Fruit fly (Drosophila melanogaster) S2 (cell line): ENCODE data around the gene CG42564.

Source experiments
- CG8478 ChIP-seq: fragments of >200 bp; optimal IDR thresholded peaks from 2 replicates; lab custom pipeline; 2018
- CTCF ChIP-seq, 2 experiments: fragments of >200 bp; optimal IDR thresholded peaks; 2 replicates each; lab custom pipeline; 2018

The CG42564 gene

dm6 chr3R:6352893-6353623, 21.2 kb upstream of the CG42564 start:
- no peak for TF ChIP-seq CTCF (optimal IDR thresholded peaks at IDR 0.05; lab: Kevin White, UChicago)
- TF ChIP-seq CG8478 (lab: Kevin White, UChicago), result no peak

dm6 chr3R:6353624-6354352, 20.5 kb upstream of the CG42564 start:
- TF ChIP-seq CTCF (optimal IDR thresholded peaks at IDR 0.05; lab: Kevin White, UChicago) (no peak), CG8478 (lab: Kevin White, UChicago) (no peak)

- TF ChIP-seq CG8478 (lab: Kevin White, UChicago), result no peak
- TF ChIP-seq CTCF (optimal IDR thresholded peaks at IDR 0.05; lab: Kevin White, UChicago), result no peak
Measured at dm6 chr3R:6354408-6354807, 19.9 kb upstream of the CG42564 start.

- TF ChIP-seq CG8478 (lab: Kevin White, UChicago) (no peak), CTCF (optimal IDR thresholded peaks at IDR 0.05; lab: Kevin White, UChicago) (peak in 1 of 2 experiments; percentile 9)
Measured at dm6 chr3R:6368100-6368499, 6.2 kb upstream of the CG42564 start, which contains the start of gene CG42724. Gene CG42724, minus strand, starts transcription at chr3R:6368288.

- no peak for TF ChIP-seq CG8478 (lab: Kevin White, UChicago)
- TF ChIP-seq CTCF (optimal IDR thresholded peaks at IDR 0.05; lab: Kevin White, UChicago), result peak in 1 of 2 experiments; percentile 18
Measured at dm6 chr3R:6368550-6369238, 5.6 kb upstream of the CG42564 start, which contains the start of gene CG10286. Gene CG10286, plus strand, starts transcription at chr3R:6368965.

dm6 chr3R:6373512-6374306, 566 bp upstream of the CG42564 start:
- TF ChIP-seq CG8478 (lab: Kevin White, UChicago), result no peak
- no peak for TF ChIP-seq CTCF (optimal IDR thresholded peaks at IDR 0.05; lab: Kevin White, UChicago)

dm6 chr3R:6375944-6376343, 1.7 kb downstream of the CG42564 start, which contains the start of gene CRAT:
Gene CRAT, minus strand, starts transcription at chr3R:6376044.
- no peak for TF ChIP-seq CG8478 (lab: Kevin White, UChicago)
- TF ChIP-seq CTCF (optimal IDR thresholded peaks at IDR 0.05; lab: Kevin White, UChicago), result no peak

dm6 chr3R:6377497-6377896, 3.2 kb downstream of the CG42564 start, which contains the start of gene CG42537:
Gene CG42537, plus strand, starts transcription at chr3R:6377797.
- no peak for TF ChIP-seq CG8478 (lab: Kevin White, UChicago)

- no peak for TF ChIP-seq CG8478 (lab: Kevin White, UChicago)
Measured at dm6 chr3R:6380129-6380528, 5.9 kb downstream of the CG42564 start, which contains the start of the genes CG1024 and TfIIFalpha. Gene CG1024, minus strand, starts transcription at chr3R:6380328. Gene TfIIFalpha, plus strand, starts transcription at chr3R:6380467.

dm6 chr3R:6381784-6382183, 7.5 kb downstream of the CG42564 start:
- no peak for TF ChIP-seq CTCF (optimal IDR thresholded peaks at IDR 0.05; lab: Kevin White, UChicago)
- TF ChIP-seq CG8478 (lab: Kevin White, UChicago), result no peak

- no peak for TF ChIP-seq CTCF (optimal IDR thresholded peaks at IDR 0.05; lab: Kevin White, UChicago)
- TF ChIP-seq CG8478 (lab: Kevin White, UChicago), result no peak
Measured at dm6 chr3R:6382733-6383465, 8.6 kb downstream of the CG42564 start, which contains the start of gene gzl. Gene gzl, plus strand, starts transcription at chr3R:6382914.

- TF ChIP-seq CG8478 (lab: Kevin White, UChicago) (no peak), CTCF (optimal IDR thresholded peaks at IDR 0.05; lab: Kevin White, UChicago) (no peak)
Measured at dm6 chr3R:6383466-6383769, 9.1 kb downstream of the CG42564 start.

- TF ChIP-seq CTCF (optimal IDR thresholded peaks at IDR 0.05; lab: Kevin White, UChicago), result no peak
- no peak for TF ChIP-seq CG8478 (lab: Kevin White, UChicago)
Measured at dm6 chr3R:6388414-6388830, 14.1 kb downstream of the CG42564 start.
